Fruit fly (Drosophila melanogaster): ENCODE results near the gene CG18808.

DNA sequence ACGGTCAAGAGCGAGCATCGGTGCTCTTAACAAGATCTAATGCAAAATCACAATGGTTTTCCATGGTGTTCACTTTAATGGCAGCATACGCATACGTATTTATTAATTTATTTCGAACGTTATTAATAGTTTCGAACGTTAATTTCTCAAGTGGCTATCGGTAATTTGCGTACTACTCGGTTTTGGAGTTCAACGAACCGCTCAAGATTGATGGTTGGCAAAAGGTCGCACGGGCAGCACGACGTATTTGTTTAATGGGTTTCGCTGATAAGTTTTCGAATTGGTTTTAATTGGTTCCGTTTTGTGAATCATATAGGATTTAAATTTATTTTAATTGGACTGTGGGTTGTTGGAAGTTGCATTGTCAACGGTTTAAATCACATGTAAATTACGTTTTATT, 45.9 kb upstream of the CG18808 start:
- TF ChIP-seq Myc (optimal IDR thresholded peaks at IDR 0.05) (no peak), OdsH (GFP tag; optimal IDR thresholded peaks at IDR 0.05) (no peak), rgr (GFP tag; optimal IDR thresholded peaks at IDR 0.05) (no peak), jim (GFP tag; optimal IDR thresholded peaks at IDR 0.05) (no peak), Sp1 (GFP tag; optimal IDR thresholded peaks at IDR 0.05) (no peak), h (GFP tag; optimal IDR thresholded peaks at IDR 0.05) (no peak), psq (GFP tag; optimal IDR thresholded peaks at IDR 0.05) (no peak), dl (GFP tag; optimal IDR thresholded peaks at IDR 0.05; ENCODE audit: insufficient read depth in 1 of 2, partially characterized antibody in 2 of 2) (no peak), foxo (GFP tag; optimal IDR thresholded peaks at IDR 0.05) (no peak)
